Worm (Caenorhabditis elegans) whole organism, early embryonic: ENCODE data around the gene etr-1.

Source experiments
- B0310.2 ChIP-seq: sonication (generic microtip); optimal IDR thresholded peaks from 2 replicates; lab custom pipeline; 2016; ENCODE audit warnings: mild to moderate bottlenecking, missing genetic modification characterization, missing compliant biosample characterization
- F13C5.2 ChIP-seq: sonication (generic microtip); optimal IDR thresholded peaks from 2 replicates; lab custom pipeline; 2017; ENCODE audit warnings: mild to moderate bottlenecking, missing genetic modification characterization, inconsistent platforms, missing compliant biosample characterization
- aly-1 ChIP-seq: sonication (generic microtip); optimal IDR thresholded peaks from 2 replicates; lab custom pipeline; 2016; ENCODE audit warnings: missing genetic modification characterization, missing compliant biosample characterization
- ama-1 ChIP-seq: fragments of 150-350 bp; optimal IDR thresholded peaks from 2 replicates; lab custom pipeline; 2014
- ceh-13 ChIP-seq: fragments of 200-800 bp; sonication (Bioruptor generic); optimal IDR thresholded peaks from 2 replicates; lab custom pipeline; 2018; ENCODE audit warnings: mild to moderate bottlenecking, missing genetic modification characterization, missing compliant biosample characterization
- ceh-36 ChIP-seq: sonication (generic microtip); optimal IDR thresholded peaks from 2 replicates; lab custom pipeline; 2016; ENCODE audit warnings: missing genetic modification characterization, inconsistent platforms, missing compliant biosample characterization
- ets-7 ChIP-seq: sonication (generic microtip); optimal IDR thresholded peaks from 2 replicates; lab custom pipeline; 2016; ENCODE audit warnings: missing genotype, missing genetic modification characterization, missing compliant biosample characterization
- flt-1 ChIP-seq: fragments of 200-800 bp; sonication (Bioruptor generic); IDR thresholded peaks from 2 replicates; pipeline ENCODE4 v1.3.6; 2022; ENCODE audit warnings: missing genetic modification characterization, missing compliant biosample characterization
- hmbx-1 ChIP-seq: sonication (generic microtip); optimal IDR thresholded peaks from 2 replicates; lab custom pipeline; 2016; ENCODE audit warnings: mild to moderate bottlenecking, missing genetic modification characterization, missing compliant biosample characterization
- hmg-4 ChIP-seq: fragments of 200-800 bp; sonication (Bioruptor generic); optimal IDR thresholded peaks from 2 replicates; lab custom pipeline; 2018; ENCODE audit warnings: mild to moderate bottlenecking, missing genetic modification characterization, missing compliant biosample characterization
- hnd-1 ChIP-seq: sonication (generic microtip); optimal IDR thresholded peaks from 2 replicates; lab custom pipeline; 2016; ENCODE audit warnings: missing genetic modification characterization, missing compliant biosample characterization
- pes-1 ChIP-seq: fragments of 200-800 bp; sonication (Bioruptor generic); IDR thresholded peaks from 2 replicates; pipeline ENCODE4 v1.3.6; 2022; ENCODE audit warnings: missing genetic modification reagents, missing genetic modification characterization, missing compliant biosample characterization
- scrt-1 ChIP-seq: fragments of 200-800 bp; sonication (Bioruptor generic); IDR thresholded peaks from 2 replicates; pipeline ENCODE4 v1.3.6; 2022; ENCODE audit warnings: missing genetic modification characterization, missing compliant biosample characterization
- sea-1 ChIP-seq: fragments of 200-800 bp; sonication (Bioruptor generic); conservative IDR thresholded peaks from 2 replicates; pipeline ENCODE4 v1.3.6; 2022; ENCODE audit warnings: missing genetic modification characterization, missing compliant biosample characterization
- tbx-11 ChIP-seq: fragments of 200-800 bp; sonication (Bioruptor generic); IDR thresholded peaks from 2 replicates; pipeline ENCODE4 v1.3.6; 2022; ENCODE audit warnings: missing genetic modification characterization, missing compliant biosample characterization
- tbx-37 ChIP-seq: fragments of 200-800 bp; sonication (Bioruptor generic); conservative IDR thresholded peaks from 2 replicates; pipeline ENCODE4 v1.3.6; 2022; ENCODE audit warnings: missing genetic modification reagents, missing genetic modification characterization, missing compliant biosample characterization
- tra-4 ChIP-seq: sonication (generic microtip); optimal IDR thresholded peaks from 2 replicates; lab custom pipeline; 2017; ENCODE audit warnings: missing genetic modification characterization, missing compliant biosample characterization

Gene etr-1

ce11 chrII:175868-176267 lies 13.7 kb downstream of the etr-1 start, which contains the start of gene T01D1.3:
TSS of gene T01D1.3 (minus strand) at chrII:175968.
- no peak for TF ChIP-seq tbx-37 (GFP tag; lab: Robert Waterston, UW)
- TF ChIP-seq ets-7 (tag; lab: Kevin White, UChicago) = no peak
- no peak for TF ChIP-seq tbx-11 (GFP tag; lab: Robert Waterston, UW)

- TF ChIP-seq scrt-1 (no peak), flt-1 (GFP tag; lab: Robert Waterston, UW) (no peak), tbx-37 (GFP tag; lab: Robert Waterston, UW) (no peak), B0310.2 (tag; lab: Kevin White, UChicago) (no peak), ceh-13 (GFP tag; lab: Kevin White, UChicago) (no peak), aly-1 (no peak), F13C5.2 (tag; lab: Kevin White, UChicago) (no peak), ama-1 (lab: Kevin White, UChicago) (no peak), pes-1 (no peak), ets-7 (tag; lab: Kevin White, UChicago) (no peak), tra-4 (tag; lab: Kevin White, UChicago) (no peak), tbx-11 (GFP tag; lab: Robert Waterston, UW) (no peak), sea-1 (GFP tag; lab: Robert Waterston, UW) (no peak), hmg-4 (no peak), hmbx-1 (tag; lab: Kevin White, UChicago) (no peak), hnd-1 (tag; lab: Kevin White, UChicago) (no peak), ceh-36 (tag; lab: Kevin White, UChicago) (no peak)
These were observed 14.4 kb downstream of the etr-1 start for ce11 chrII:176622-177021.

ce11 chrII:178146-178545 lies 16.0 kb downstream of the etr-1 start:
- no peak for TF ChIP-seq ets-7 (tag; lab: Kevin White, UChicago)

- TF ChIP-seq sea-1 (GFP tag; lab: Robert Waterston, UW) = no peak
- TF ChIP-seq tra-4 (tag; lab: Kevin White, UChicago) = no peak
These were observed 16.8 kb downstream of the etr-1 start, which contains the start of gene T01D1.4 for ce11 chrII:178993-179392. TSS of gene T01D1.4 (minus strand) at chrII:179093.

ce11 chrII:186504-186903 lies 24.3 kb downstream of the etr-1 start, which contains the start of gene T01D1.8:
TSS of gene T01D1.8 (plus strand) at chrII:186739.
- TF ChIP-seq tbx-37 (GFP tag; lab: Robert Waterston, UW) (no peak), tbx-11 (GFP tag; lab: Robert Waterston, UW) (no peak), hmbx-1 (tag; lab: Kevin White, UChicago) (no peak), tra-4 (tag; lab: Kevin White, UChicago) (no peak), sea-1 (GFP tag; lab: Robert Waterston, UW) (no peak), ets-7 (tag; lab: Kevin White, UChicago) (no peak), flt-1 (GFP tag; lab: Robert Waterston, UW) (no peak), ama-1 (lab: Kevin White, UChicago) (no peak), ceh-13 (GFP tag; lab: Kevin White, UChicago) (no peak), aly-1 (no peak), ceh-36 (tag; lab: Kevin White, UChicago) (no peak), B0310.2 (tag; lab: Kevin White, UChicago) (no peak), hmg-4 (no peak), scrt-1 (no peak), hnd-1 (tag; lab: Kevin White, UChicago) (no peak), pes-1 (no peak)

ce11 chrII:188967-189366 lies 26.8 kb downstream of the etr-1 start, which contains the start of gene T01D1.5:
TSS of gene T01D1.5 (minus strand) at chrII:189067.
- TF ChIP-seq hmbx-1 (tag; lab: Kevin White, UChicago) = no peak
- no peak for TF ChIP-seq sea-1 (GFP tag; lab: Robert Waterston, UW)
- TF ChIP-seq pes-1 = no peak
- TF ChIP-seq ets-7 (tag; lab: Kevin White, UChicago) = no peak
- TF ChIP-seq tra-4 (tag; lab: Kevin White, UChicago) = no peak
- no peak for TF ChIP-seq aly-1
- no peak for TF ChIP-seq F13C5.2 (tag; lab: Kevin White, UChicago)
- TF ChIP-seq scrt-1 = no peak
- no peak for TF ChIP-seq ceh-36 (tag; lab: Kevin White, UChicago)
- no peak for TF ChIP-seq flt-1 (GFP tag; lab: Robert Waterston, UW)
- TF ChIP-seq tbx-37 (GFP tag; lab: Robert Waterston, UW) = no peak

- no peak for TF ChIP-seq hnd-1 (tag; lab: Kevin White, UChicago)
- no peak for TF ChIP-seq scrt-1
- no peak for TF ChIP-seq ceh-36 (tag; lab: Kevin White, UChicago)
These were observed 30.4 kb downstream of the etr-1 start for ce11 chrII:192584-192983.

- TF ChIP-seq tbx-11 (GFP tag; lab: Robert Waterston, UW) (no peak), F13C5.2 (tag; lab: Kevin White, UChicago) (no peak), pes-1 (no peak), ets-7 (tag; lab: Kevin White, UChicago) (no peak), aly-1 (no peak), ceh-13 (GFP tag; lab: Kevin White, UChicago) (no peak), hmg-4 (no peak)
These were observed 32.3 kb downstream of the etr-1 start, which contains the start of gene abu-11 for ce11 chrII:194458-194857. TSS of gene abu-11 (minus strand) at chrII:194558.

- TF ChIP-seq pes-1 (no peak), hnd-1 (tag; lab: Kevin White, UChicago) (no peak)
These were observed 34.5 kb downstream of the etr-1 start, which contains the start of gene chs-2 for ce11 chrII:196685-197084. TSS of gene chs-2 (plus strand) at chrII:196985.
